Fruit fly (Drosophila melanogaster) whole organism, embryonic: ENCODE results near the gene Ac3.

Experiments
- Abd-B ChIP-seq: fragments of 200-800 bp; sonication (Bioruptor generic); optimal IDR thresholded peaks from 2 replicates; lab custom pipeline; 2018; ENCODE audit warnings: missing biosample characterization, mild to moderate bottlenecking, missing genetic modification characterization, moderate library complexity
- B-H2 ChIP-seq: fragments of 200-800 bp; sonication (Bioruptor generic); optimal IDR thresholded peaks from 2 replicates; lab custom pipeline; 2018; ENCODE audit warnings: missing biosample characterization, mild to moderate bottlenecking, missing genetic modification characterization
- CG10321 ChIP-seq: fragments of 200-800 bp; sonication (Bioruptor generic); IDR thresholded peaks from 2 replicates; pipeline ENCODE4 v1.3.6; 2022; ENCODE audit warnings: missing biosample characterization, missing genetic modification characterization
- CG10959 ChIP-seq: fragments of 200-800 bp; sonication (Bioruptor generic); IDR thresholded peaks from 2 replicates; pipeline ENCODE4 v1.3.6; 2022; ENCODE audit warnings: missing biosample characterization, missing genetic modification characterization
- CG11456 ChIP-seq: fragments of 200-800 bp; sonication (Bioruptor generic); IDR thresholded peaks from 3 replicates; pipeline ENCODE4 v1.3.6; 2022; ENCODE audit warnings: missing biosample characterization, missing genetic modification characterization
- CG12155 ChIP-seq: fragments of 200-800 bp; sonication (Bioruptor generic); optimal IDR thresholded peaks from 3 replicates; lab custom pipeline; 2016; ENCODE audit warnings: missing biosample characterization, missing genetic modification characterization
- CG12219 ChIP-seq: fragments of 200-800 bp; sonication (Bioruptor generic); optimal IDR thresholded peaks from 3 replicates; lab custom pipeline; 2018; ENCODE audit warnings: missing biosample characterization, mild to moderate bottlenecking, missing genetic modification characterization
- CG14965 ChIP-seq: fragments of 200-800 bp; sonication (Bioruptor generic); optimal IDR thresholded peaks from 2 replicates; lab custom pipeline; 2016; ENCODE audit warnings: missing biosample characterization, missing genetic modification characterization, borderline replicate concordance
- CG1603 ChIP-seq: fragments of 200-800 bp; sonication (Bioruptor generic); optimal IDR thresholded peaks from 2 replicates; lab custom pipeline; 2019; ENCODE audit warnings: missing biosample characterization, mild to moderate bottlenecking, missing genetic modification characterization, moderate library complexity
- CG17186 ChIP-seq: fragments of 200-800 bp; sonication (Bioruptor generic); optimal IDR thresholded peaks from 3 replicates; lab custom pipeline; 2017; ENCODE audit warnings: missing biosample characterization, missing genetic modification reagents, missing genetic modification characterization
- CG17328 ChIP-seq: fragments of 200-800 bp; sonication (Bioruptor generic); IDR thresholded peaks from 2 replicates; pipeline ENCODE4 v1.3.6; 2022; ENCODE audit warnings: missing biosample characterization, missing genetic modification characterization
- CG30403 ChIP-seq: fragments of 200-800 bp; sonication (Bioruptor generic); optimal IDR thresholded peaks from 3 replicates; lab custom pipeline; 2016; ENCODE audit warnings: missing biosample characterization, missing genetic modification characterization
- CG32772 ChIP-seq: fragments of 200-800 bp; sonication (Bioruptor generic); IDR thresholded peaks from 2 replicates; pipeline ENCODE4 v1.3.6; 2022; ENCODE audit warnings: missing biosample characterization, missing genetic modification characterization
- CG33557 ChIP-seq: fragments of 200-800 bp; sonication (Bioruptor generic); optimal IDR thresholded peaks from 2 replicates; lab custom pipeline; 2019; ENCODE audit warnings: missing biosample characterization, mild to moderate bottlenecking, missing genetic modification characterization, moderate library complexity
- CG3995 ChIP-seq: fragments of 200-800 bp; sonication (Bioruptor generic); optimal IDR thresholded peaks from 3 replicates; lab custom pipeline; 2016; ENCODE audit warnings: missing biosample characterization, missing genetic modification characterization
- CoRest ChIP-seq: fragments of 200-800 bp; sonication (Bioruptor generic); optimal IDR thresholded peaks from 3 replicates; lab custom pipeline; 2018; ENCODE audit warnings: missing biosample characterization, mild to moderate bottlenecking, missing genetic modification characterization, moderate library complexity
- D19A ChIP-seq: fragments of 200-800 bp; optimal IDR thresholded peaks from 3 replicates; lab custom pipeline; 2019; ENCODE audit warnings: missing biosample characterization, mild to moderate bottlenecking, missing genetic modification characterization, moderate library complexity
- Dll ChIP-seq: fragments of 200-800 bp; sonication (Bioruptor generic); IDR thresholded peaks from 4 replicates; pipeline ENCODE4 v1.3.6; 2022; ENCODE audit warnings: missing biosample characterization, missing genetic modification characterization; ENCODE audit not compliant: partially characterized antibody
- Doc3 ChIP-seq: fragments of 200-800 bp; sonication (Bioruptor generic); IDR thresholded peaks from 3 replicates; pipeline ENCODE4 v1.3.6; 2022; ENCODE audit warnings: missing biosample characterization, missing genetic modification characterization; ENCODE audit not compliant: partially characterized antibody
- E2f1 ChIP-seq: fragments of 200-800 bp; sonication (Bioruptor generic); IDR thresholded peaks from 2 replicates; pipeline ENCODE4 v1.3.6; 2022; ENCODE audit warnings: missing biosample characterization, missing genetic modification characterization
- Fer2 ChIP-seq: fragments of 200-800 bp; sonication (Bioruptor generic); optimal IDR thresholded peaks from 2 replicates; lab custom pipeline; 2018; ENCODE audit warnings: missing biosample characterization, mild to moderate bottlenecking, missing genetic modification characterization, moderate library complexity
- GATAe ChIP-seq: fragments of 200-800 bp; sonication (Bioruptor generic); conservative IDR thresholded peaks from 2 replicates; pipeline ENCODE4 v1.3.6; 2022; ENCODE audit warnings: missing biosample characterization, missing genetic modification characterization
- HmgZ ChIP-seq: fragments of 200-800 bp; sonication (Bioruptor generic); optimal IDR thresholded peaks from 2 replicates; lab custom pipeline; 2018; ENCODE audit warnings: missing biosample characterization, mild to moderate bottlenecking, missing genetic modification characterization
- Hr3 ChIP-seq: fragments of 200-800 bp; sonication (Bioruptor generic); optimal IDR thresholded peaks from 3 replicates; lab custom pipeline; 2016; ENCODE audit warnings: missing biosample characterization, missing genetic modification characterization
- Max ChIP-seq: fragments of 200-800 bp; sonication (Bioruptor generic); optimal IDR thresholded peaks from 2 replicates; lab custom pipeline; 2016; ENCODE audit warnings: missing biosample characterization, mild to moderate bottlenecking, missing genetic modification characterization
- NK7.1 ChIP-seq: fragments of 200-800 bp; sonication (Bioruptor generic); optimal IDR thresholded peaks from 3 replicates; lab custom pipeline; 2016; ENCODE audit warnings: missing biosample characterization, missing genetic modification characterization
- Nf-YB ChIP-seq: fragments of 200-800 bp; sonication (Bioruptor generic); optimal IDR thresholded peaks from 3 replicates; lab custom pipeline; 2019; ENCODE audit warnings: missing biosample characterization, mild to moderate bottlenecking, missing genetic modification characterization, moderate library complexity
- Oaz ChIP-seq: fragments of 200-800 bp; sonication (Bioruptor generic); IDR thresholded peaks from 2 replicates; pipeline ENCODE4 v1.3.6; 2022; ENCODE audit warnings: missing biosample characterization, missing genetic modification characterization
- Rfx ChIP-seq: fragments of 200-800 bp; sonication (Bioruptor generic); IDR thresholded peaks from 2 replicates; pipeline ENCODE4 v1.3.6; 2022; ENCODE audit warnings: missing biosample characterization, missing genetic modification characterization
- Xrp1 ChIP-seq: fragments of 200-800 bp; sonication (Bioruptor generic); IDR thresholded peaks from 2 replicates; pipeline ENCODE4 v1.3.6; 2022; ENCODE audit warnings: missing biosample characterization, missing genetic modification characterization
- YL-1 ChIP-seq: fragments of 200-800 bp; sonication (Bioruptor generic); optimal IDR thresholded peaks from 3 replicates; lab custom pipeline; 2017; ENCODE audit warnings: missing biosample characterization, mild to moderate bottlenecking, missing genetic modification characterization
- abd-A ChIP-seq: fragments of 200-800 bp; sonication (Bioruptor generic); optimal IDR thresholded peaks from 3 replicates; lab custom pipeline; 2019; ENCODE audit warnings: missing biosample characterization, mild to moderate bottlenecking, missing genetic modification characterization, moderate library complexity
- cato ChIP-seq: fragments of 200-800 bp; sonication (Bioruptor generic); optimal IDR thresholded peaks from 2 replicates; lab custom pipeline; 2016; ENCODE audit warnings: missing biosample characterization, missing genetic modification characterization, borderline replicate concordance
- emc ChIP-seq: fragments of 200-800 bp; sonication (Bioruptor generic); optimal IDR thresholded peaks from 2 replicates; lab custom pipeline; 2016; ENCODE audit warnings: missing biosample characterization, missing genetic modification characterization
- eve ChIP-seq, 2 experiments: fragments of >200 bp; optimal IDR thresholded peaks; 2 replicates each; lab custom pipeline; 2017; ENCODE audit warnings: missing biosample characterization in 2 of 2, missing genetic modification characterization in 2 of 2
- ewg ChIP-seq: fragments of 200-800 bp; sonication (Bioruptor generic); optimal IDR thresholded peaks from 3 replicates; lab custom pipeline; 2017; ENCODE audit warnings: mild to moderate bottlenecking, missing biosample characterization, missing genetic modification reagents, missing genetic modification characterization
- exex ChIP-seq: fragments of 200-800 bp; sonication (Bioruptor generic); optimal IDR thresholded peaks from 4 replicates; lab custom pipeline; 2018; ENCODE audit warnings: missing biosample characterization, mild to moderate bottlenecking, missing genetic modification characterization, moderate library complexity
- fd96Cb ChIP-seq: fragments of 200-800 bp; sonication (Bioruptor generic); optimal IDR thresholded peaks from 2 replicates; lab custom pipeline; 2018; ENCODE audit warnings: missing biosample characterization, mild to moderate bottlenecking, missing genetic modification characterization, moderate library complexity
- fru ChIP-seq: fragments of >200 bp; optimal IDR thresholded peaks from 2 replicates; lab custom pipeline; 2017
- insv ChIP-seq, 2 experiments: fragments of 200-800 bp; sonication (Bioruptor generic); optimal IDR thresholded peaks; 3 replicates each; lab custom pipeline; 2016 to 2018; ENCODE audit warnings: missing biosample characterization in 2 of 2, missing genetic modification characterization in 2 of 2
- maf-S ChIP-seq: fragments of 200-800 bp; sonication (Bioruptor generic); optimal IDR thresholded peaks from 2 replicates; lab custom pipeline; 2016; ENCODE audit warnings: missing biosample characterization, missing genetic modification characterization
- mam ChIP-seq: fragments of 200-800 bp; sonication (Bioruptor generic); optimal IDR thresholded peaks from 3 replicates; lab custom pipeline; 2016; ENCODE audit warnings: missing biosample characterization, missing genetic modification characterization
- nerfin-1 ChIP-seq: fragments of 200-800 bp; sonication (Bioruptor generic); optimal IDR thresholded peaks from 3 replicates; lab custom pipeline; 2019; ENCODE audit warnings: missing biosample characterization, mild to moderate bottlenecking, missing genetic modification characterization, moderate library complexity
- oc ChIP-seq: fragments of 200-800 bp; sonication (Bioruptor generic); optimal IDR thresholded peaks from 2 replicates; lab custom pipeline; 2018; ENCODE audit warnings: missing biosample characterization, mild to moderate bottlenecking, missing genetic modification characterization, moderate library complexity
- pfk ChIP-seq: fragments of 200-800 bp; sonication (Bioruptor generic); optimal IDR thresholded peaks from 2 replicates; lab custom pipeline; 2018; ENCODE audit warnings: missing biosample characterization, mild to moderate bottlenecking, missing genetic modification characterization, moderate library complexity
- phol ChIP-seq: fragments of 200-800 bp; sonication (Bioruptor generic); optimal IDR thresholded peaks from 3 replicates; lab custom pipeline; 2018; ENCODE audit warnings: missing biosample characterization, mild to moderate bottlenecking, missing genetic modification characterization, moderate library complexity
- pita ChIP-seq: fragments of 200-800 bp; sonication (Bioruptor generic); optimal IDR thresholded peaks from 2 replicates; lab custom pipeline; 2017; ENCODE audit warnings: missing biosample characterization, mild to moderate bottlenecking, missing genetic modification characterization
- rib ChIP-seq: fragments of 200-800 bp; sonication (Bioruptor generic); IDR thresholded peaks from 2 replicates; pipeline ENCODE4 v1.3.6; 2022; ENCODE audit warnings: missing biosample characterization, missing genetic modification characterization
- sens ChIP-seq: fragments of 200-800 bp; sonication (Bioruptor generic); peaks from one replicate; lab custom pipeline; 2016; ENCODE audit warnings: missing biosample characterization, missing genetic modification characterization
- sna ChIP-seq: fragments of 200-800 bp; sonication (Bioruptor generic); IDR thresholded peaks from 2 replicates; pipeline ENCODE4 v1.3.6; 2022; ENCODE audit warnings: missing biosample characterization, missing genetic modification characterization; ENCODE audit not compliant: partially characterized antibody

The Ac3 gene

dm6 chr2L:21629149-21629813 lies 3.1 kb upstream of the Ac3 start (continued):
- TF ChIP-seq oc (tag; lab: Kevin White, UChicago) (peak; percentile 48), cato (GFP tag; lab: Kevin White, UChicago) (no peak), D19A (tag; lab: Kevin White, UChicago) (no peak), CG14965 (no peak), fd96Cb (tag; lab: Kevin White, UChicago) (no peak), B-H2 (GFP tag; lab: Kevin White, UChicago) (peak; percentile 20), Doc3 (GFP tag; lab: Robert Waterston, UW) (no peak), CG12219 (GFP tag; lab: Kevin White, UChicago) (no peak), YL-1 (GFP tag; lab: Kevin White, UChicago) (peak; percentile 68), Dll (GFP tag; lab: Robert Waterston, UW) (no peak), CG17328 (GFP tag; lab: Robert Waterston, UW) (no peak), CG1603 (peak; percentile 22), CG32772 (GFP tag; lab: Robert Waterston, UW) (no peak), Rfx (GFP tag; lab: Robert Waterston, UW) (peak; percentile 47; the same call in 1 of the 2 replicates), Max (GFP tag; lab: Kevin White, UChicago) (no peak), CG3995 (GFP tag; lab: Kevin White, UChicago) (no peak), CG30403 (GFP tag; lab: Kevin White, UChicago) (no peak), CG10959 (GFP tag; lab: Robert Waterston, UW) (no peak), GATAe (GFP tag; lab: Robert Waterston, UW) (no peak), eve (GFP tag; optimal IDR thresholded peaks at IDR 0.05; lab: Kevin White, UChicago) (no peak), pita (GFP tag; lab: Kevin White, UChicago) (no peak), Hr3 (GFP tag; lab: Kevin White, UChicago) (no peak), rib (GFP tag; lab: Robert Waterston, UW) (peak; percentile 94), fru (lab: Kevin White, UChicago) (no peak), nerfin-1 (peak; percentile 22), CG10321 (peak; percentile 97), CG12155 (GFP tag; lab: Kevin White, UChicago) (no peak), CG11456 (no peak), E2f1 (peak; percentile 49; the same call in 1 of the 2 replicates), Abd-B (GFP tag; lab: Kevin White, UChicago) (no peak), maf-S (GFP tag; lab: Kevin White, UChicago) (no peak), emc (GFP tag; lab: Kevin White, UChicago) (no peak), Oaz (no peak), Nf-YB (GFP tag; lab: Kevin White, UChicago) (peak; percentile 19), CG17186 (GFP tag; lab: Kevin White, UChicago) (no peak), sna (GFP tag; lab: Robert Waterston, UW) (no peak), ewg (GFP tag; lab: Kevin White, UChicago) (peak; percentile 88), sens (GFP tag; lab: Kevin White, UChicago) (no peak), mam (GFP tag; lab: Kevin White, UChicago) (no peak), NK7.1 (peak; percentile 40), abd-A (tag; lab: Kevin White, UChicago) (peak; percentile 69), insv (GFP tag; optimal IDR thresholded peaks at IDR 0.05; lab: Kevin White, UChicago) (no peak), HmgZ (tag; lab: Kevin White, UChicago) (peak; percentile 53), pfk (GFP tag; lab: Kevin White, UChicago) (peak; percentile 49), phol (tag; lab: Kevin White, UChicago) (peak; percentile 71), CG33557 (GFP tag; lab: Kevin White, UChicago) (no peak), Xrp1 (GFP tag; lab: Robert Waterston, UW) (no peak), CoRest (no peak), Fer2 (tag; lab: Kevin White, UChicago) (no peak), exex (no peak)
